Worm (Caenorhabditis elegans) whole organism, L1 larva: ENCODE results near the gene C33H5.13.

Source experiments
- ama-1 ChIP-seq: fragments of 150-350 bp; optimal IDR thresholded peaks from 2 replicates; lab custom pipeline; 2014
- ceh-82 ChIP-seq, 3 experiments: fragments of 150-350 bp in 1 of 3; sonication (generic microtip) in 2 of 3; optimal IDR thresholded peaks; 2 replicates each; lab custom pipeline; 2014 to 2017; ENCODE audit warnings: missing biosample characterization in 3 of 3, missing genetic modification characterization in 3 of 3
- lin-15B ChIP-seq: fragments of 150-350 bp; sonication (generic microtip); optimal IDR thresholded peaks from 3 replicates; lab custom pipeline; 2014; ENCODE audit warnings: missing biosample characterization, missing genetic modification characterization
- nhr-11 ChIP-seq: fragments of 150-350 bp; optimal IDR thresholded peaks from 2 replicates; lab custom pipeline; 2014; ENCODE audit warnings: missing biosample characterization, missing genetic modification characterization
- nhr-84 ChIP-seq: sonication (generic microtip); optimal IDR thresholded peaks from 2 replicates; lab custom pipeline; 2017; ENCODE audit warnings: missing biosample characterization, missing genetic modification characterization
- skn-1 ChIP-seq: fragments of 150-350 bp; optimal IDR thresholded peaks from 2 replicates; lab custom pipeline; 2014; ENCODE audit warnings: missing biosample characterization, missing genetic modification characterization
- sptf-1 ChIP-seq: fragments of 150-350 bp; optimal IDR thresholded peaks from 2 replicates; lab custom pipeline; 2014; ENCODE audit warnings: missing biosample characterization, missing genetic modification characterization
- unc-86 ChIP-seq: sonication (generic microtip); optimal IDR thresholded peaks from 2 replicates; lab custom pipeline; 2016; ENCODE audit warnings: missing genetic modification characterization, missing compliant biosample characterization

ce11 chrIV:7760117-7760516 lies 31.9 kb downstream of the C33H5.13 start, which contains the start of gene del-7:
- TF ChIP-seq nhr-11 (tag; lab: Kevin White, UChicago) (no peak), skn-1 (tag; lab: Kevin White, UChicago) (no peak), unc-86 (tag; lab: Kevin White, UChicago) (no peak), lin-15B (tag; lab: Kevin White, UChicago) (no peak), nhr-84 (no peak), ceh-82 (tag; optimal IDR thresholded peaks at IDR 0.05; lab: Kevin White, UChicago) (no peak), sptf-1 (tag; lab: Kevin White, UChicago) (no peak), ama-1 (lab: Kevin White, UChicago) (no peak)
